Worm (Caenorhabditis elegans) whole organism, L4 larva: ENCODE measurements around the gene zipt-9.

ENCODE experiments used
- F10B5.3 ChIP-seq: sonication (generic microtip); optimal IDR thresholded peaks from 2 replicates; lab custom pipeline; 2016; ENCODE audit warnings: mild to moderate bottlenecking, missing genetic modification characterization, missing compliant biosample characterization
- F37D6.2 ChIP-seq: sonication (generic microtip); optimal IDR thresholded peaks from 2 replicates; lab custom pipeline; 2016; ENCODE audit warnings: mild to moderate bottlenecking, missing genetic modification characterization, missing compliant biosample characterization
- Y5F2A.4 ChIP-seq: fragments of 200-800 bp; sonication (Bioruptor generic); optimal IDR thresholded peaks from 2 replicates; lab custom pipeline; 2018; ENCODE audit warnings: mild to moderate bottlenecking, missing genetic modification characterization, missing compliant biosample characterization
- ZK546.5 ChIP-seq, 2 experiments: sonication (generic microtip); optimal IDR thresholded peaks; 2 replicates each; lab custom pipeline; 2017; ENCODE audit warnings: missing biosample characterization in 2 of 2, missing genetic modification characterization in 2 of 2
- aha-1 ChIP-seq: fragments of 150-350 bp; peaks from one replicate; lab custom pipeline; 2014; ENCODE audit warnings: missing biosample characterization, missing genetic modification characterization
- ctbp-1 ChIP-seq: fragments of 200-800 bp; sonication (Bioruptor generic); IDR thresholded peaks from 2 replicates; pipeline ENCODE4 v1.3.6; 2022; ENCODE audit warnings: missing genetic modification reagents, missing genetic modification characterization, missing compliant biosample characterization
- daf-12 ChIP-seq: fragments of 150-350 bp; optimal IDR thresholded peaks from 2 replicates; lab custom pipeline; 2014; ENCODE audit warnings: missing biosample characterization, missing genetic modification reagents, missing genetic modification characterization
- daf-16 ChIP-seq, 3 experiments: sonication (generic microtip); optimal IDR thresholded peaks; 2 replicates each; lab custom pipeline; 2016 to 2017; ENCODE audit warnings: missing genetic modification characterization in 3 of 3, missing genetic modification reagents in 3 of 3, mild to moderate bottlenecking in 2 of 3, missing compliant biosample characterization in 2 of 3, missing biosample characterization in 1 of 3, moderate library complexity in 1 of 3
- dmd-6 ChIP-seq: fragments of 200-800 bp; sonication (Bioruptor generic); IDR thresholded peaks from 2 replicates; pipeline ENCODE4 v1.3.6; 2022; ENCODE audit warnings: missing genetic modification reagents, missing genetic modification characterization, missing compliant biosample characterization
- duxl-1 ChIP-seq: sonication (generic microtip); optimal IDR thresholded peaks from 2 replicates; lab custom pipeline; 2016; ENCODE audit warnings: mild to moderate bottlenecking, missing genetic modification characterization, moderate library complexity, missing compliant biosample characterization; ENCODE audit not compliant: poor library complexity
- dve-1 ChIP-seq: sonication (generic microtip); optimal IDR thresholded peaks from 2 replicates; lab custom pipeline; 2017; ENCODE audit warnings: antibody characterized with exemption, mild to moderate bottlenecking, missing genetic modification characterization, missing compliant biosample characterization; ENCODE audit not compliant: insufficient read depth
- hlh-11 ChIP-seq: fragments of 200-800 bp; sonication (Bioruptor generic); optimal IDR thresholded peaks from 2 replicates; lab custom pipeline; 2018; ENCODE audit warnings: mild to moderate bottlenecking, missing genetic modification characterization, missing compliant biosample characterization
- lim-7 ChIP-seq: fragments of 200-800 bp; sonication (Bioruptor generic); IDR thresholded peaks from 2 replicates; pipeline ENCODE4 v1.3.6; 2022; ENCODE audit warnings: missing genetic modification characterization, missing compliant biosample characterization
- lin-15B ChIP-seq: fragments of 150-350 bp; sonication (generic microtip); optimal IDR thresholded peaks from 3 replicates; lab custom pipeline; 2014; ENCODE audit warnings: missing biosample characterization, missing genetic modification characterization
- madf-5 ChIP-seq, 2 experiments: fragments of 200-800 bp; sonication (Bioruptor generic); IDR thresholded peaks; 2 replicates each; pipeline ENCODE4 v1.3.6; 2022; ENCODE audit warnings: missing compliant biosample characterization in 2 of 2, missing genetic modification characterization in 2 of 2
- madf-9 ChIP-seq: fragments of 200-800 bp; sonication (Bioruptor generic); conservative IDR thresholded peaks from 2 replicates; pipeline ENCODE4 v1.3.6; 2022; ENCODE audit warnings: missing genetic modification reagents, missing genetic modification characterization, missing compliant biosample characterization
- mdl-1 ChIP-seq, 2 experiments: fragments of 150-350 bp in 1 of 2; sonication (generic microtip) in 1 of 2; optimal IDR thresholded peaks; 2 replicates each; lab custom pipeline; 2014 to 2017; ENCODE audit warnings: missing biosample characterization in 2 of 2, missing genetic modification characterization in 2 of 2
- mep-1 ChIP-seq: fragments of 150-350 bp; sonication (generic microtip); optimal IDR thresholded peaks from 3 replicates; lab custom pipeline; 2014; ENCODE audit warnings: missing biosample characterization, missing genetic modification characterization
- mes-2 ChIP-seq: sonication (generic microtip); optimal IDR thresholded peaks from 2 replicates; lab custom pipeline; 2016; ENCODE audit warnings: missing genotype, mild to moderate bottlenecking, missing genetic modification characterization, missing compliant biosample characterization; ENCODE audit not compliant: poor library complexity, severe bottlenecking
- mxl-3 ChIP-seq: fragments of 200-800 bp; sonication (Bioruptor generic); optimal IDR thresholded peaks from 2 replicates; lab custom pipeline; 2018; ENCODE audit warnings: mild to moderate bottlenecking, missing genetic modification characterization, missing compliant biosample characterization
- nhr-11 ChIP-seq: fragments of 150-350 bp; optimal IDR thresholded peaks from 2 replicates; lab custom pipeline; 2014; ENCODE audit warnings: missing biosample characterization, missing genetic modification characterization
- nhr-28 ChIP-seq: fragments of 150-350 bp; optimal IDR thresholded peaks from 2 replicates; lab custom pipeline; 2014; ENCODE audit warnings: missing biosample characterization, missing genetic modification characterization
- nhr-48 ChIP-seq: sonication (generic microtip); optimal IDR thresholded peaks from 2 replicates; lab custom pipeline; 2016; ENCODE audit warnings: mild to moderate bottlenecking, missing genetic modification characterization, missing compliant biosample characterization
- nhr-6 ChIP-seq: fragments of 150-350 bp; optimal IDR thresholded peaks from 2 replicates; lab custom pipeline; 2014; ENCODE audit warnings: missing biosample characterization, missing genetic modification characterization
- nhr-76 ChIP-seq: fragments of 150-350 bp; optimal IDR thresholded peaks from 2 replicates; lab custom pipeline; 2014; ENCODE audit warnings: missing biosample characterization, missing genetic modification characterization
- nhr-77 ChIP-seq: fragments of 150-350 bp; optimal IDR thresholded peaks from 2 replicates; lab custom pipeline; 2014; ENCODE audit warnings: missing biosample characterization, missing genetic modification characterization
- php-3 ChIP-seq: fragments of 200-800 bp; sonication (Bioruptor generic); IDR thresholded peaks from 2 replicates; pipeline ENCODE4 v1.3.6; 2022; ENCODE audit warnings: missing genetic modification reagents, missing genetic modification characterization, missing compliant biosample characterization
- pqm-1 ChIP-seq: sonication (generic microtip); optimal IDR thresholded peaks from 2 replicates; lab custom pipeline; 2017; ENCODE audit warnings: missing biosample characterization, missing genetic modification characterization
- rbr-2 ChIP-seq: sonication (generic microtip); optimal IDR thresholded peaks from 2 replicates; lab custom pipeline; 2016; ENCODE audit warnings: missing genotype, missing genetic modification characterization, missing compliant biosample characterization
- skn-1 ChIP-seq: fragments of 150-350 bp; optimal IDR thresholded peaks from 2 replicates; lab custom pipeline; 2014; ENCODE audit warnings: missing biosample characterization, missing genetic modification characterization
- spr-1 ChIP-seq: sonication (generic microtip); optimal IDR thresholded peaks from 2 replicates; lab custom pipeline; 2016; ENCODE audit warnings: mild to moderate bottlenecking, missing genetic modification characterization, missing compliant biosample characterization
- spr-3 ChIP-seq: fragments of 200-800 bp; sonication (Bioruptor generic); optimal IDR thresholded peaks from 2 replicates; lab custom pipeline; 2018; ENCODE audit warnings: mild to moderate bottlenecking, missing genetic modification characterization, missing compliant biosample characterization
- unc-62 ChIP-seq, 3 experiments: fragments of 150-350 bp in 1 of 3; sonication (generic microtip); optimal IDR thresholded peaks in 2 of 3; peaks in 1 of 3; 1 replicate in 1 of 3; 2 replicates in 2 of 3; lab custom pipeline; 2014 to 2017; ENCODE audit warnings: missing biosample characterization in 3 of 3, missing genetic modification characterization in 3 of 3, missing genetic modification reagents in 3 of 3, missing genotype in 1 of 3
- vab-7 ChIP-seq: fragments of 200-800 bp; sonication (Bioruptor generic); IDR thresholded peaks from 2 replicates; pipeline ENCODE4 v1.3.6; 2022; ENCODE audit warnings: missing genetic modification reagents, missing genetic modification characterization, missing compliant biosample characterization
- zfp-2 ChIP-seq: sonication (generic microtip); optimal IDR thresholded peaks from 2 replicates; lab custom pipeline; 2016; ENCODE audit warnings: mild to moderate bottlenecking, missing genetic modification characterization, missing compliant biosample characterization
- zfp-3 ChIP-seq: fragments of 200-800 bp; sonication (Bioruptor generic); conservative IDR thresholded peaks from 2 replicates; pipeline ENCODE4 v1.3.6; 2022; ENCODE audit warnings: missing genetic modification reagents, missing genetic modification characterization, missing compliant biosample characterization
- ztf-7 ChIP-seq: fragments of 150-350 bp; optimal IDR thresholded peaks from 2 replicates; lab custom pipeline; 2014; ENCODE audit warnings: missing biosample characterization, missing genetic modification characterization

The zipt-9 gene

DNA sequence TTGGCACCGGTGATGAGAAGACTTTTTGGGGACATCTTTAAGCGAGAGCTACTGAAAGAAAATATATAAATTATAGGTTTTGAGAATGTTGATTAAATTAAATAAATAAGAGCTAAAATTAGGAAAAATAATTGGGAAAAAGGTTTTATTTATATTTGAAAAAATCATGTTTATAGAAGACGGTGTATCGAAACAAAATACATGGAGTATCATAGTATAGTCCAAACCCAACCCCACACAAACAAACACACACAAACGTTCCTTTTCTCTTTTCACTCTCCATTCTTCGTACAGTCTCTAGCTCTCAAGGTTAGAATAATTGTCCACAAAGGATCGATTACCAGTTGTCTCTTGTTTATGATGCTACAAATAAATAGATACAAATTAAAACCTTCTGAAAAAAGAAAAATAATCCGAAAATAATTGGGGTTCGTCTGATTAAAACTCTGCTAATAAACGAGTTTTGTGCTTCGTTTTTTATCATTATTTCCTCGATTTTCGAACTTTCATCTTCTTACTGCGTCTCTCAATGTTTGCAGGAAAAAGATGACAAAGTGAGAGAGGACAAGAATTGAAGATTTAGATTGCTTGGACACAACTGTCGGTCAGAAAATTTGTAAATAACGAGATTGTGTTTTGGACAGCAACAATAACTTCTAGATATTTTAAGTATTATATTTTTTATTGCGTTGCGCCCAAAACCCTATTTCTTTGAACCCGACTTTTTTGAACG lies 41.5 kb upstream of the zipt-9 start, which contains the start of gene F20G2.2:
TSS of gene F20G2.2 (minus strand) at position 51 of the 733 bp plus-strand sequence.
- no peak for TF ChIP-seq nhr-76 (tag; lab: Kevin White, UChicago)
- peak; percentile 35 for TF ChIP-seq dve-1 (tag; lab: Kevin White, UChicago)
- TF ChIP-seq dmd-6 (GFP tag; lab: Robert Waterston, UW), result peak; percentile 45; the same call in 1 of the 2 replicates
- peak in 1 of 2 experiments; percentile 2 for TF ChIP-seq daf-16 (GFP tag; optimal IDR thresholded peaks at IDR 0.05; lab: Kevin White, UChicago)
- peak; percentile 21 for TF ChIP-seq daf-16 (tag; optimal IDR thresholded peaks at IDR 0.05; lab: Kevin White, UChicago)
- no peak for TF ChIP-seq mxl-3 (GFP tag; lab: Kevin White, UChicago)
- peak; percentile 1 for TF ChIP-seq mep-1 (tag; lab: Kevin White, UChicago)
- peak; percentile 44 for TF ChIP-seq nhr-28 (tag; lab: Kevin White, UChicago)
- TF ChIP-seq hlh-11 (tag; lab: Kevin White, UChicago), result peak; percentile 34
- no peak for TF ChIP-seq daf-12 (tag; lab: Kevin White, UChicago)
- TF ChIP-seq F37D6.2 (tag; lab: Kevin White, UChicago), result no peak

DNA sequence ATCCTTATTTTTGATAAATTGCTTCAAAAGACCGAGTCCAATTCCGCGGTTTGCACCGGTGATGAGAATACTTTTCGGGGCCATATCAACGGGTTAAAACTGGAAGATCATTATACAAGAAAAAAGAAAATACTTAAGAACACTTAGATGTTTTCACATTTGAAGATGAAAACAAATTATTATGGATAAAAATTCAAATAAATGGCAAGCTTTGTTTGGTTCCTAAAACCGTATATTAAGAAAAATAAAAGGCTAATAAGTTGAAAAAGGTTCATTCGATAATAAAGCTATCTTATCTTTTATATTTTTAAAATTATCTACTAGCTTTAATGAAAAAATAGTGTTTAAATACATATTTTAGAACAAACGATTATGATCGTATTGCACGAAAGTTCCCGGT lies 38.4 kb upstream of the zipt-9 start, which contains the start of gene F20G2.1:
TSS of gene F20G2.1 (minus strand) at position 101 of the 400 bp plus-strand sequence.
- TF ChIP-seq duxl-1 (tag; lab: Kevin White, UChicago), result no peak
- TF ChIP-seq, all 104 proteins: peak for 0

DNA sequence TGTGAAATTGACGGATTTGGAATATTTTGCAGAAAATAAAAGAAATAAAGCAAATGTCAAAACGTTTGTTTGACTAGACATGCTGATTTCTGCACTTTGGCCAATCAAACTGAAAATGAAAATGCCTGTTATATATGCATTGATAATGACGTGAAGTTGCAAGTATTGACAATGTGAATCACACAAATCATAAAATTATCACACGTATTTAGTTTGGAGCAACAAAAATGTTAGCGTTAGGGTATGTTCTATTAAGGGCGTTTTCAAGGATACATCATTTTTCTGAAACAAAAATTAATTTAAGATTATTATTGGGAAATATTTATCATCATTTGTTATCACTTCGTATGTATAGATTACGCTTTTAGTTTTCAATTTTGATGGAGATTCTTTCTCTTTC lies 36.7 kb upstream of the zipt-9 start, which contains the start of gene cld-9:
TSS of gene cld-9 (minus strand) at position 81 of the 400 bp plus-strand sequence.
- TF ChIP-seq nhr-77 (tag; lab: Kevin White, UChicago), result peak; percentile 28
- 0 out of 2 replicates have a peak, but pooled peaks have one; percentile 30 for TF ChIP-seq php-3 (GFP tag; lab: Robert Waterston, UW)
- peak; percentile 0 for TF ChIP-seq nhr-28 (tag; lab: Kevin White, UChicago)
- TF ChIP-seq dmd-6 (GFP tag; lab: Robert Waterston, UW), result peak; percentile 65
- peak; percentile 7 for TF ChIP-seq hlh-11 (tag; lab: Kevin White, UChicago)
- TF ChIP-seq zfp-2 (tag; lab: Kevin White, UChicago), result no peak
- TF ChIP-seq rbr-2 (tag; lab: Kevin White, UChicago), result no peak
- TF ChIP-seq pqm-1, result peak; percentile 51
- TF ChIP-seq daf-16 (GFP tag; optimal IDR thresholded peaks at IDR 0.05; lab: Kevin White, UChicago), result no peak
- peak; percentile 63 for TF ChIP-seq daf-16 (tag; optimal IDR thresholded peaks at IDR 0.05; lab: Kevin White, UChicago)

ce11 chrV:13748658-13749057 lies 33.6 kb upstream of the zipt-9 start, which contains the start of gene F35E12.10:
Gene F35E12.10 (minus strand): TSS chrV:13748758.
- TF ChIP-seq zfp-2 (tag; lab: Kevin White, UChicago) (no peak), unc-62 (GFP tag; optimal IDR thresholded peaks at IDR 0.05 in 1 of 2; lab: Kevin White, UChicago) (peak in 1 of 2 experiments; percentile 37), unc-62 (tag; optimal IDR thresholded peaks at IDR 0.05; lab: Kevin White, UChicago) (no peak), aha-1 (peak; percentile 69), ZK546.5 (tag; optimal IDR thresholded peaks at IDR 0.05; lab: Kevin White, UChicago) (no peak), Y5F2A.4 (no peak), spr-1 (tag; lab: Kevin White, UChicago) (no peak), lim-7 (GFP tag; lab: Robert Waterston, UW) (no peak), F10B5.3 (tag; lab: Kevin White, UChicago) (no peak)
- TF ChIP-seq, all 104 proteins: peak for 2

- TF ChIP-seq duxl-1 (tag; lab: Kevin White, UChicago) (no peak), mes-2 (tag; lab: Kevin White, UChicago) (no peak), nhr-6 (peak; percentile 45), F37D6.2 (tag; lab: Kevin White, UChicago) (no peak), daf-16 (GFP tag; optimal IDR thresholded peaks at IDR 0.05; lab: Kevin White, UChicago) (no peak), daf-16 (tag; optimal IDR thresholded peaks at IDR 0.05; lab: Kevin White, UChicago) (peak; percentile 85), nhr-11 (no peak), mdl-1 (tag; optimal IDR thresholded peaks at IDR 0.05; lab: Kevin White, UChicago) (no peak), rbr-2 (tag; lab: Kevin White, UChicago) (no peak), nhr-77 (tag; lab: Kevin White, UChicago) (peak; percentile 35), dmd-6 (GFP tag; lab: Robert Waterston, UW) (peak; percentile 81), dve-1 (tag; lab: Kevin White, UChicago) (peak; percentile 87), ztf-7 (tag; lab: Kevin White, UChicago) (no peak), skn-1 (no peak), spr-3 (no peak), nhr-48 (tag; lab: Kevin White, UChicago) (peak; percentile 33), madf-9 (GFP tag; lab: Robert Waterston, UW) (no peak), pqm-1 (peak; percentile 98), lin-15B (tag; lab: Kevin White, UChicago) (no peak), zfp-3 (no peak), ctbp-1 (GFP tag; lab: Robert Waterston, UW) (no peak), vab-7 (GFP tag; lab: Robert Waterston, UW) (no peak), madf-5 (GFP tag; IDR thresholded peaks at IDR 0.05; lab: Robert Waterston, UW) (no peak)
These were observed 29.8 kb upstream of the zipt-9 start, which contains the start of gene F35E12.9 for ce11 chrV:13744901-13745300. Gene F35E12.9 (minus strand): TSS chrV:13745127.
